Worm (Caenorhabditis elegans): ENCODE measurements around the gene lips-2.

ce11 chrX:12335808-12336207 is 50.2 kb downstream of the lips-2 start, which contains the start of gene srd-48:
- TF ChIP-seq dmd-8 (GFP tag; IDR thresholded peaks at IDR 0.05) (no peak), nhr-28 (tag; optimal IDR thresholded peaks at IDR 0.05) (no peak)
